Worm (Caenorhabditis elegans) whole organism, young adult: ENCODE data around the gene lex-1.

ENCODE experiments used
- B0261.1 ChIP-seq: sonication (generic microtip); optimal IDR thresholded peaks from 2 replicates; lab custom pipeline; 2016; ENCODE audit warnings: mild to moderate bottlenecking, missing genetic modification characterization, moderate library complexity, missing compliant biosample characterization
- B0336.3 ChIP-seq: fragments of 200-800 bp; sonication (Bioruptor generic); IDR thresholded peaks from 2 replicates; pipeline ENCODE4 v1.3.6; 2022; ENCODE audit warnings: missing genetic modification characterization, missing compliant biosample characterization
- Y67H2A.10 ChIP-seq: fragments of 200-800 bp; sonication (Bioruptor generic); conservative IDR thresholded peaks from 2 replicates; pipeline ENCODE4 v1.3.6; 2022; ENCODE audit warnings: missing genetic modification reagents, missing genetic modification characterization, missing compliant biosample characterization
- Y79H2A.3 ChIP-seq: fragments of 200-800 bp; sonication (Bioruptor generic); conservative IDR thresholded peaks from 2 replicates; pipeline ENCODE4 v1.3.6; 2022; ENCODE audit warnings: missing genetic modification reagents, missing genetic modification characterization, missing compliant biosample characterization
- atf-7 ChIP-seq: sonication (generic microtip); optimal IDR thresholded peaks from 2 replicates; lab custom pipeline; 2017; ENCODE audit warnings: mild to moderate bottlenecking, missing genetic modification characterization, missing compliant biosample characterization
- bed-2 ChIP-seq: fragments of 200-800 bp; sonication (Bioruptor generic); IDR thresholded peaks from 2 replicates; pipeline ENCODE4 v1.3.6; 2022; ENCODE audit warnings: missing genetic modification reagents, missing genetic modification characterization, missing compliant biosample characterization
- cebp-1 ChIP-seq, 2 experiments: fragments of 200-800 bp in 1 of 2; sonication (Bioruptor generic) in 1 of 2; sonication (generic microtip) in 1 of 2; IDR thresholded peaks in 1 of 2; optimal IDR thresholded peaks in 1 of 2; 2 replicates each; pipeline versions ENCODE4 v1.3.6 to Lab custom; 2017 to 2022; ENCODE audit warnings: missing compliant biosample characterization in 2 of 2, missing genetic modification characterization in 2 of 2, mild to moderate bottlenecking in 1 of 2, missing genetic modification reagents in 1 of 2, moderate library complexity in 1 of 2
- ceh-100 ChIP-seq: fragments of 200-800 bp; sonication (Bioruptor generic); IDR thresholded peaks from 2 replicates; pipeline ENCODE4 v1.3.6; 2022; ENCODE audit warnings: missing genetic modification reagents, missing genetic modification characterization, missing compliant biosample characterization
- dox-1 ChIP-seq: fragments of 200-800 bp; sonication (Bioruptor generic); IDR thresholded peaks from 2 replicates; pipeline ENCODE4 v1.3.6; 2022; ENCODE audit warnings: missing genetic modification reagents, missing genetic modification characterization, missing compliant biosample characterization
- ekl-4 ChIP-seq: fragments of 200-800 bp; sonication (Bioruptor generic); IDR thresholded peaks from 2 replicates; pipeline ENCODE4 v1.3.6; 2022; ENCODE audit warnings: missing genetic modification reagents, missing genetic modification characterization, missing compliant biosample characterization
- ets-4 ChIP-seq: fragments of 200-800 bp; sonication (Bioruptor generic); optimal IDR thresholded peaks from 2 replicates; lab custom pipeline; 2018; ENCODE audit warnings: mild to moderate bottlenecking, missing genetic modification characterization, missing compliant biosample characterization
- let-607 ChIP-seq, 2 experiments: fragments of 200-800 bp in 1 of 2; sonication (Bioruptor generic) in 1 of 2; sonication (generic microtip) in 1 of 2; optimal IDR thresholded peaks; 2 replicates each; lab custom pipeline; 2016 to 2018; ENCODE audit warnings: mild to moderate bottlenecking in 2 of 2, missing compliant biosample characterization in 2 of 2, missing genetic modification characterization in 2 of 2, moderate library complexity in 2 of 2, missing genotype in 1 of 2
- lsl-1 ChIP-seq: fragments of 200-800 bp; sonication (Bioruptor generic); optimal IDR thresholded peaks from 2 replicates; lab custom pipeline; 2018; ENCODE audit warnings: mild to moderate bottlenecking, missing genetic modification characterization, moderate library complexity, missing compliant biosample characterization
- nfya-1 ChIP-seq: sonication (generic microtip); optimal IDR thresholded peaks from 2 replicates; lab custom pipeline; 2017; ENCODE audit warnings: antibody characterized with exemption, missing compliant biosample characterization, missing genetic modification characterization, borderline replicate concordance; ENCODE audit not compliant: insufficient read depth
- nfyb-1 ChIP-seq: fragments of 200-800 bp; sonication (Bioruptor generic); IDR thresholded peaks from 2 replicates; pipeline ENCODE4 v1.3.6; 2022; ENCODE audit warnings: missing genetic modification reagents, missing genetic modification characterization, missing compliant biosample characterization
- nhr-179 ChIP-seq: sonication (generic microtip); optimal IDR thresholded peaks from 2 replicates; lab custom pipeline; 2016; ENCODE audit warnings: mild to moderate bottlenecking, missing genetic modification characterization, missing compliant biosample characterization
- nhr-80 ChIP-seq: sonication (generic microtip); optimal IDR thresholded peaks from 2 replicates; lab custom pipeline; 2016; ENCODE audit warnings: missing genetic modification characterization, missing compliant biosample characterization
- pha-4 ChIP-seq: fragments of 150-350 bp; sonication (generic microtip); optimal IDR thresholded peaks from 2 replicates; lab custom pipeline; 2014; ENCODE audit warnings: missing biosample characterization, missing genetic modification reagents, missing genetic modification characterization
- rpc-1 ChIP-seq, 2 experiments: fragments of 150-350 bp in 1 of 2; sonication (generic microtip) in 1 of 2; optimal IDR thresholded peaks; 2 replicates each; lab custom pipeline; 2014 to 2018; ENCODE audit warnings: missing biosample characterization in 1 of 2, missing genetic modification characterization in 1 of 2, missing genetic modification reagents in 1 of 2, missing genotype in 1 of 2
- snpc-3.4 ChIP-seq: sonication (generic microtip); optimal IDR thresholded peaks from 2 replicates; lab custom pipeline; 2017; ENCODE audit warnings: missing genetic modification characterization, mild to moderate bottlenecking, missing compliant biosample characterization, antibody characterized with exemption, moderate library complexity, missing genotype, missing genetic modification reagents
- tbp1 ChIP-seq: fragments of 200-800 bp; sonication (Bioruptor generic); optimal IDR thresholded peaks from 2 replicates; lab custom pipeline; 2018; ENCODE audit warnings: mild to moderate bottlenecking, missing genetic modification characterization, missing compliant biosample characterization
- tbx-9 ChIP-seq: sonication (generic microtip); optimal IDR thresholded peaks from 2 replicates; lab custom pipeline; 2016; ENCODE audit warnings: borderline replicate concordance, missing genetic modification characterization, inconsistent platforms, missing compliant biosample characterization
- unc-62 ChIP-seq: fragments of 150-350 bp; optimal IDR thresholded peaks from 2 replicates; lab custom pipeline; 2014; ENCODE audit warnings: missing biosample characterization, missing genetic modification reagents, missing genetic modification characterization
- ztf-28 ChIP-seq: fragments of 200-800 bp; sonication (Bioruptor generic); IDR thresholded peaks from 2 replicates; pipeline ENCODE4 v1.3.6; 2022; ENCODE audit warnings: missing genetic modification reagents, missing genetic modification characterization, missing compliant biosample characterization
- ztf-6 ChIP-seq: fragments of 200-800 bp; sonication (Bioruptor generic); IDR thresholded peaks from 2 replicates; pipeline ENCODE4 v1.3.6; 2022; ENCODE audit warnings: missing genetic modification reagents, missing genetic modification characterization, missing compliant biosample characterization

Gene lex-1

ce11 chrIV:12040431-12040830 lies 38.8 kb upstream of the lex-1 start:
- no peak for TF ChIP-seq ztf-28 (GFP tag; lab: Robert Waterston, UW)
- peak; percentile 76 for TF ChIP-seq nhr-80 (tag; lab: Kevin White, UChicago)

- TF ChIP-seq B0261.1 (tag; lab: Kevin White, UChicago) (no peak), tbx-9 (no peak), ztf-6 (GFP tag; lab: Robert Waterston, UW) (no peak), nhr-80 (tag; lab: Kevin White, UChicago) (peak; percentile 36), unc-62 (GFP tag; lab: Kevin White, UChicago) (no peak), nfyb-1 (GFP tag; lab: Robert Waterston, UW) (no peak)
- TF ChIP-seq, all 124 proteins: peak for 1
Measured at ce11 chrIV:12043054-12043453, 36.2 kb upstream of the lex-1 start.

- TF ChIP-seq B0336.3 (GFP tag; lab: Robert Waterston, UW) (no peak), ekl-4 (GFP tag; lab: Robert Waterston, UW) (no peak), ets-4 (GFP tag; lab: Kevin White, UChicago) (no peak), rpc-1 (optimal IDR thresholded peaks at IDR 0.05; lab: Kevin White, UChicago) (no peak), rpc-1 (tag; optimal IDR thresholded peaks at IDR 0.05; lab: Kevin White, UChicago) (no peak), nhr-80 (tag; lab: Kevin White, UChicago) (peak; percentile 50)
Measured at ce11 chrIV:12044844-12045738, 34.2 kb upstream of the lex-1 start.

DNA sequence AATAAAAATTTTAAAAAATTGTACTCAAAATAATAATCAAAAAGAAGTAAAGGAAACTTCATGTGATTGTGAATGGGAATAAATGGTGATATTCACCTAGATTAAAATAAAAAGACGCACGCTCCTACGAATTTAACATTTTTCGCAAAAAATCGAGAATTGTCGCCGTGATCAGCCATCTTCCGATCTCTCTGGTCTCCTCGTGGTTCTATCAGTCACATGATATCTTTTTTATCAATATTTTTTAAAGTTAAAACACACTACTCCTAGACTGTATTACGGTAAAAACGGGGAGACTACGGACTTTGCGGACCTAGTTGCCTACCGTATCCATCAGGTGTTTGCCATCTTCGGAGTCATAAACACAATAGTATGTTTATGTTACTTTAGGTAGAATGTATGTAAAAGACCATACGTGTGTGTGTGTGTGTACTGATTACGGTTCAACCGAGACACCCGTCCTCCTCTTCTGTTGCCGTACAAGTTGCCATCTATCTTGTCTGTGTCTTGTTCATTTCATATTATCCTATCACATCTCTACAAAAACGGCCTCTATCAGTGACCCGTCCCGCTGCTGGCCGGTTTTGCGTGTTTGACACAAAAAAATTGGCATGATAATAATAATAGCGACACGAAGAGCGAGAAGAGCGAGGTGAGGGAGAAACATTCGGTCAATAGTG lies 32.6 kb upstream of the lex-1 start, which contains the start of gene T12G3.2:
Gene T12G3.2 (minus strand): TSS at position 444 of the 680 bp plus-strand sequence.
- TF ChIP-seq bed-2 (GFP tag; lab: Robert Waterston, UW) (no peak), ets-4 (GFP tag; lab: Kevin White, UChicago) (peak; percentile 44), B0336.3 (GFP tag; lab: Robert Waterston, UW) (no peak), atf-7 (tag; lab: Kevin White, UChicago) (peak; percentile 10), tbp1 (GFP tag; lab: Kevin White, UChicago) (peak; percentile 18), nhr-80 (tag; lab: Kevin White, UChicago) (peak; percentile 98), ekl-4 (GFP tag; lab: Robert Waterston, UW) (no peak), dox-1 (peak; percentile 74), Y67H2A.10 (GFP tag; lab: Robert Waterston, UW) (no peak), Y79H2A.3 (GFP tag; lab: Robert Waterston, UW) (no peak), nhr-179 (tag; lab: Kevin White, UChicago) (no peak), cebp-1 (GFP tag; IDR thresholded peaks at IDR 0.05; lab: Robert Waterston, UW) (no peak), cebp-1 (tag; optimal IDR thresholded peaks at IDR 0.05; lab: Kevin White, UChicago) (peak; percentile 43), ceh-100 (GFP tag; lab: Robert Waterston, UW) (no peak), snpc-3.4 (tag; lab: Kevin White, UChicago) (no peak), nfya-1 (no peak), let-607 (tag; optimal IDR thresholded peaks at IDR 0.05; lab: Kevin White, UChicago) (peak; percentile 15 to 52), pha-4 (tag; lab: Kevin White, UChicago) (no peak), lsl-1 (GFP tag; lab: Kevin White, UChicago) (no peak)
- TF ChIP-seq, all 124 proteins: peak for 7
